Worm (Caenorhabditis elegans): ENCODE measurements around the gene hrpl-1.

DNA sequence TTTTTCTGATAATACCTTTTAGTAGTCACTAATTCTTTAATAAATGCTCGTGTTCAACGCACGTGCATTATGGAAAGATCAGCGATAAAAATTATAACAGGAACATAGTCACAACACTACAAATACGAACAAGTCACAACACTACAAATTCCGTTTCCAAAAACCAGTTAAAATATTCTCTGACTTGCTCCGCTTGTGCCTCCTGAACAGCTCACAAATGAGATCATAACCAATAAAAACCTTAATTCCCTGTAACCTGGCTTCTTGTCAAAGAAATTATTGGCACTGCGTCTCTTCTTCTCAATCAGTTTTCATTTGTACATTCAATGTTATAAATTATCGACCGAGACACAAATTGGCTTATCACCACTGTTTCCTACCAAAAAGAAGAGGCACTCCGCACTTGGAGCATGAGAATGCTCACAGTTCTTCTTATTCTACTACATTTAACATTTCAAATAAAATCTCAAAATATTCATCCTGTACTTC, 20.9 kb downstream of the hrpl-1 start, which contains the start of gene B0252.1:
- no peak for TF ChIP-seq unc-62 (GFP tag; optimal IDR thresholded peaks at IDR 0.05)
- no peak for TF ChIP-seq skn-1 (tag; optimal IDR thresholded peaks at IDR 0.05)
- TF ChIP-seq dpl-1 (GFP tag; optimal IDR thresholded peaks at IDR 0.05) = no peak
- no peak for TF ChIP-seq elt-3 (tag; optimal IDR thresholded peaks at IDR 0.05)
- TF ChIP-seq rnt-1 (tag; optimal IDR thresholded peaks at IDR 0.05) = no peak
- TF ChIP-seq mep-1 (tag; optimal IDR thresholded peaks at IDR 0.05) = no peak
- TF ChIP-seq lin-39 (tag; optimal IDR thresholded peaks at IDR 0.05) = no peak
- no peak for TF ChIP-seq sptf-1 (tag; optimal IDR thresholded peaks at IDR 0.05)
- TF ChIP-seq ama-1 (optimal IDR thresholded peaks at IDR 0.05) = no peak
- no peak for TF ChIP-seq tbx-2 (tag; optimal IDR thresholded peaks at IDR 0.05)
- no peak for TF ChIP-seq nhr-237 (tag; optimal IDR thresholded peaks at IDR 0.05)
- no peak for TF ChIP-seq fkh-10 (GFP tag; optimal IDR thresholded peaks at IDR 0.05)
- TF ChIP-seq ztf-11 (tag; optimal IDR thresholded peaks at IDR 0.05) = no peak
- TF ChIP-seq hlh-4 (tag; optimal IDR thresholded peaks at IDR 0.05) = no peak

Measured in whole organism, L1 larva.